Worm (Caenorhabditis elegans) whole organism, L3 larva: ENCODE results near the gene yju-2.

Experiments used
- aly-2 ChIP-seq: fragments of 150-350 bp; optimal IDR thresholded peaks from 2 replicates; lab custom pipeline; 2014; ENCODE audit warnings: missing biosample characterization, missing genetic modification characterization
- egl-27 ChIP-seq: sonication (generic microtip); optimal IDR thresholded peaks from 4 replicates; lab custom pipeline; 2017; ENCODE audit warnings: missing biosample characterization, missing genetic modification reagents, missing genetic modification characterization
- elt-2 ChIP-seq: sonication (generic microtip); optimal IDR thresholded peaks from 2 replicates; lab custom pipeline; 2016; ENCODE audit warnings: missing genetic modification reagents, mild to moderate bottlenecking, missing genetic modification characterization, missing compliant biosample characterization
- nfya-1 ChIP-seq: sonication (generic microtip); optimal IDR thresholded peaks from 2 replicates; lab custom pipeline; 2017; ENCODE audit warnings: missing genetic modification characterization, mild to moderate bottlenecking, missing compliant biosample characterization, antibody characterized with exemption, moderate library complexity; ENCODE audit not compliant: insufficient read depth
- nhr-237 ChIP-seq: fragments of 150-350 bp; optimal IDR thresholded peaks from 2 replicates; lab custom pipeline; 2014; ENCODE audit warnings: missing biosample characterization, missing genetic modification characterization
- pha-4 ChIP-seq: fragments of 150-350 bp; optimal IDR thresholded peaks from 2 replicates; lab custom pipeline; 2014; ENCODE audit warnings: missing biosample characterization, missing genetic modification reagents, missing genetic modification characterization
- skn-1 ChIP-seq: fragments of 150-350 bp; optimal IDR thresholded peaks from 2 replicates; lab custom pipeline; 2014; ENCODE audit warnings: missing biosample characterization, missing genetic modification characterization
- unc-39 ChIP-seq: sonication (generic microtip); optimal IDR thresholded peaks from 4 replicates; lab custom pipeline; 2017; ENCODE audit warnings: missing biosample characterization, missing genetic modification characterization
- unc-62 ChIP-seq: fragments of 150-350 bp; sonication (generic microtip); optimal IDR thresholded peaks from 4 replicates; lab custom pipeline; 2014; ENCODE audit warnings: missing biosample characterization, missing genetic modification reagents, missing genetic modification characterization

DNA sequence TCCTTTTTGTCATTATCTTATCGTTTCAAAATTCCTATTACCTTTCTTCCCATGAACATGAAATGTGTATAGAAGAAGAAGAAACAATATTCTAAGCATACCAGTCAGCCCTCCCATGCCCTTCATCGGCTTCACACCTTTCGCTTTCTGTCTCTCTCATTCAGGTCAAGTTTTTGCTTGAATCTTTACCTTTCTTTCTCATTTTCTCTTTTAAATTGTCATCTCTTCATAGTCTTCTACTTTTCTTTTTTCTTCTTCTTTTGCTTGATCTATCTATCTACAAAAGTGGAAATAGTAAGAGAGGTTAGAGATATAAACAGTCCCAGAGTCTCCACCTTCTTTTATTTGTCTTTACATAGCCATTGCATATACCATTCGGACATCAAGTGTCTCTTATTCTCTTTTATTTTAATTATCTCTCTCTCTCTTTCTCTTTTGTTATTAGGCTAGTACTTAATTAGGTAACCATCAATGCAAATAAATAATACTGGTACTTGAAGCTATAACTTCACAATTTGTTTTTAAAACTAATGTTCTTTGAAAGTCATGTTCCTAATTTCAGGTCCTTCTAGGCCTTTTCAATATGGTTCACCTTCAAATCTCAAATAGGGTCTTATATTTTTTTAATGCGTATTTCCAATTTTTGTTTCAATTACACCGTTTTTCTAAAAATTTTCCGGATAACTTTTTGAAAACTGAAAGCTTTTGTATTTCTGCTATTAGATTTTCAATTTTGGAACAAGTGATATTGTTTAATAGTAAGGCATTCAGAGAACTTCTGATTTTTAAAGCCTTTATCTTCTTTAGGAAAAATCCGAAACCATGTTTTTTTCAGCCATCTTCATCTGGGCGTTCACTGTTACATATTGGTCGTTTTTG, 17.5 kb downstream of the yju-2 start, which contains the start of gene dpy-31:
- TF ChIP-seq nfya-1 (tag; lab: Kevin White, UChicago) = no peak
- no peak for TF ChIP-seq aly-2 (tag; lab: Kevin White, UChicago)
- no peak for TF ChIP-seq unc-62 (GFP tag; lab: Kevin White, UChicago)
- TF ChIP-seq unc-39 = no peak
- no peak for TF ChIP-seq pha-4 (tag; lab: Kevin White, UChicago)
- no peak for TF ChIP-seq nhr-237 (tag; lab: Kevin White, UChicago)
- TF ChIP-seq elt-2 = no peak
- no peak for TF ChIP-seq egl-27 (tag; lab: Kevin White, UChicago)
- TF ChIP-seq skn-1 = no peak
